Worm (Caenorhabditis elegans): ENCODE results near the gene F22E5.22.

F22E5.22 gene

DNA sequence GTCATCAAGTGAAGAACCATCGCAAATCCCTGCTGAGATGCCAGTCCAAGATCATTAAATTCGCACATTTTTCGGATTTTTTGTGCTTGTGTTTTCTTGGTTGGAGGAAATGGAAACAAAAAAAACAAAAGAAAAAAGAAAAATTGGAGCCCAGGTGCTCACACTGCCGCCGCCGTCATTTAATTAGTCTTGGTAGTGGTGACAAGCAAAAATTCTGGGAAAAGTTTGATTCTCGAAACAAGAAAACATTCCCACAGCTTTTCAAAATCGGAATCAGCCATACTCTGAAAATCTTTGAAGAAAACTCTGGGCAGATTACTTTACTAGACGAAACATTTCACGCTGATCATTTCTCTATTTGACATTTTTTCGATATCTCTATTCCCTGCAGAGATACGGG lies 39.5 kb downstream of the F22E5.22 start, which contains the start of gene srh-128:
TSS of gene srh-128 (minus strand) at position 101 of the 400 bp plus-strand sequence.
- no peak for TF ChIP-seq ztf-11 (tag; optimal IDR thresholded peaks at IDR 0.05)
- no peak for TF ChIP-seq nhr-25 (tag; optimal IDR thresholded peaks at IDR 0.05)
- TF ChIP-seq zag-1 (tag; optimal IDR thresholded peaks at IDR 0.05): no peak
- no peak for TF ChIP-seq lsy-12 (tag; optimal IDR thresholded peaks at IDR 0.05)

DNA sequence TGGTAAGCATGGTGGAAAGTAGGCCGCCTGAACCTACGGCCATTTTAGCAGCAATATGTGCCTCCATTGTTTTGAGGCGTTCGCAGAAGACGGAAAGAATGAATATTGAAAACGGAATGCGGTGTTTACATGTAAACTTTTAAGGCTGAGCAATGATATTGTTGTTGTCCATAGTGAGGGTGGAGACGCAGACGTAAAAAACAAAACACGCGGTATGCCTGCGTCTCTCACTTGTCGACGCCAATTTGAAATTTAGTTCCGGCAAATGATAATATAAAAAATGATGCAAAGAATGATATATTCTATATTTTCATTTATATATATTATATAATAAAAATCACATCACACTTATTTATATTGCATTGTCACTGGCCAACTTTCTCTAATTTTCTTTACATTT lies 42.2 kb downstream of the F22E5.22 start, which contains the start of gene Y47G7B.2:
TSS of gene Y47G7B.2 (minus strand) at position 143 of the 400 bp plus-strand sequence.
- TF ChIP-seq egl-5 (tag; optimal IDR thresholded peaks at IDR 0.05) (peak; percentile 15), zag-1 (tag; optimal IDR thresholded peaks at IDR 0.05) (no peak), elt-2 (tag; optimal IDR thresholded peaks at IDR 0.05) (peak; percentile 23), lin-39 (tag; optimal IDR thresholded peaks at IDR 0.05) (peak; percentile 16)

DNA sequence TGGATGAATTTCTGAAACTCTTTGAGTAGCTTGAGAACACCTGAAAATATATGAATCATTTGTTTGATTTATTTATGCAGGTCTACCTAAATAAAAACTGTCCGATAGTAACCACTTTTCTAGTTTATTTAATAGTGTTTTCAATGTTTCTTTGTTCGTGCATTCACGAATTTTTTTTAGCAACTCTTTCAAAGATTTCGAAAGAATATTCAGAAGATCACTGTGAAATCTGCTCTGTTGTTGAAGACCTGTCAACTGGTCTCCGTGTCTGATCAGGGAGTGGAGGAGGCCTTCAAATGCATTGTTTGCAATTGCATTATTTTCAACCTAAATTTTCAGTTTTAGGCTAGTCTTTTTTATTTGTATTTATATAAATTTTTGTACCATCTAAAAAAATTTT lies 44.2 kb downstream of the F22E5.22 start, which contains the start of gene T05A8.1:
TSS of gene T05A8.1 (minus strand) at position 101 of the 400 bp plus-strand sequence.
- TF ChIP-seq ceh-9 (tag; optimal IDR thresholded peaks at IDR 0.05): no peak

DNA sequence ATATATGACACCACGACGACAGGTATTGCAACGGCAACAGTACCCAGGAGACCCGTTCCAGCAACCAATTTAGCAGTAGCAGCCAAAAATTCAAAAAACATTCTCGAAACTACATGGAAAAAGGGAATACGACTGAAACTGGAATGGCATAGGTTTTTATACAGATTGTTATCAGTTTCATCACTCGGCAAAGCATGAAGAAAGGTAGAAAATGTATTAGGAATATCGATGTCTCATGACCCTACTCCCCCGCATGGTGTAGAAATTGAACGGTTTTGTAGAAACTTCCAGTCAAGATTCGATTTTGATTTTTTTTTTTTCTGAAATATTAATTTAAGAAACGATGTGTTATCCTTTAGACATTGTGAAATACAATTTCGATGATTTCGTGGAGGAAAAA lies 45.2 kb downstream of the F22E5.22 start, which contains the start of gene T05A8.2:
TSS of gene T05A8.2 (minus strand) at position 101 of the 400 bp plus-strand sequence.
- TF ChIP-seq lin-15B (tag; optimal IDR thresholded peaks at IDR 0.05): no peak
- no peak for TF ChIP-seq zag-1 (tag; optimal IDR thresholded peaks at IDR 0.05)
- TF ChIP-seq aly-2 (tag; optimal IDR thresholded peaks at IDR 0.05): no peak
- no peak for TF ChIP-seq skn-1 (tag; optimal IDR thresholded peaks at IDR 0.05)
- no peak for TF ChIP-seq mml-1 (tag; optimal IDR thresholded peaks at IDR 0.05)
- TF ChIP-seq nhr-237 (tag; optimal IDR thresholded peaks at IDR 0.05): no peak
- no peak for TF ChIP-seq R02D3.7 (tag; optimal IDR thresholded peaks at IDR 0.05)
- no peak for TF ChIP-seq snpc-4 (tag; optimal IDR thresholded peaks at IDR 0.05)
- TF ChIP-seq unc-62 (GFP tag; optimal IDR thresholded peaks at IDR 0.05): no peak
- no peak for TF ChIP-seq elt-3 (tag; optimal IDR thresholded peaks at IDR 0.05)
- no peak for TF ChIP-seq ceh-9 (tag; optimal IDR thresholded peaks at IDR 0.05)
- no peak for TF ChIP-seq fkh-2 (tag; optimal IDR thresholded peaks at IDR 0.05)
- no peak for TF ChIP-seq ama-1 (optimal IDR thresholded peaks at IDR 0.05)
- no peak for TF ChIP-seq fkh-10 (GFP tag; optimal IDR thresholded peaks at IDR 0.05)
- no peak for TF ChIP-seq daf-12 (tag; optimal IDR thresholded peaks at IDR 0.05)
- TF ChIP-seq tbx-2 (tag; optimal IDR thresholded peaks at IDR 0.05): no peak
- no peak for TF ChIP-seq ceh-28 (tag; optimal IDR thresholded peaks at IDR 0.05)
- TF ChIP-seq ztf-4 (tag; optimal IDR thresholded peaks at IDR 0.05): no peak
- no peak for TF ChIP-seq jun-1 (tag; optimal IDR thresholded peaks at IDR 0.05)
- TF ChIP-seq ZK546.5 (tag; optimal IDR thresholded peaks at IDR 0.05): no peak

Measured in whole organism, L3 larva.